Fruit fly (Drosophila melanogaster): ENCODE data around the gene CG12104.

CG12104 gene

dm6 chr3L:1576489-1577106, 25.9 kb downstream of the CG12104 start, which contains the start of gene CG13917 (continued):
- no peak for TF ChIP-seq disco-r (GFP tag; optimal IDR thresholded peaks at IDR 0.05)
- no peak for TF ChIP-seq Sry-β (GFP tag; optimal IDR thresholded peaks at IDR 0.05)
- peak; percentile 77 for TF ChIP-seq CG10267 (tag; optimal IDR thresholded peaks at IDR 0.05)
- peak; percentile 30 for TF ChIP-seq bcd (GFP tag; optimal IDR thresholded peaks at IDR 0.05)
- no peak for TF ChIP-seq CG30431 (GFP tag; optimal IDR thresholded peaks at IDR 0.05)
- no peak for TF ChIP-seq mirr (GFP tag; optimal IDR thresholded peaks at IDR 0.05)
- no peak for TF ChIP-seq Dad (GFP tag; optimal IDR thresholded peaks at IDR 0.05)
- no peak for TF ChIP-seq schlank (tag; optimal IDR thresholded peaks at IDR 0.05)
- no peak for TF ChIP-seq CG9437 (GFP tag; optimal IDR thresholded peaks at IDR 0.05)
- no peak for TF ChIP-seq CG15073 (GFP tag; optimal IDR thresholded peaks at IDR 0.05)
- TF ChIP-seq CG9797 (GFP tag; optimal IDR thresholded peaks at IDR 0.05) = peak; percentile 98
- no peak for TF ChIP-seq Spps (tag; optimal IDR thresholded peaks at IDR 0.05)
- TF ChIP-seq CG7357 (GFP tag; IDR thresholded peaks at IDR 0.05) = no peak
- no peak for TF ChIP-seq Trl (optimal IDR thresholded peaks at IDR 0.05)
- no peak for TF ChIP-seq Trl (GFP tag; optimal IDR thresholded peaks at IDR 0.05)
- no peak for TF ChIP-seq CG6765 (GFP tag; optimal IDR thresholded peaks at IDR 0.05)
- TF ChIP-seq CG8359 (GFP tag; optimal IDR thresholded peaks at IDR 0.05; ENCODE audit: borderline replicate concordance) = peak; percentile 100
- no peak for TF ChIP-seq E2f1 (GFP tag; IDR thresholded peaks at IDR 0.05)
- TF ChIP-seq Hey (tag; optimal IDR thresholded peaks at IDR 0.05) = no peak
- TF ChIP-seq CHES-1-like (GFP tag; optimal IDR thresholded peaks at IDR 0.05) = no peak
- TF ChIP-seq amos (GFP tag; IDR thresholded peaks at IDR 0.05; ENCODE audit: partially characterized antibody) = peak; percentile 46; the same call in 1 of the 2 replicates
- TF ChIP-seq TFAM (GFP tag; optimal IDR thresholded peaks at IDR 0.05) = no peak
- TF ChIP-seq CG4730 (GFP tag; IDR thresholded peaks at IDR 0.05) = no peak
- no peak for TF ChIP-seq CG13123 (GFP tag; optimal IDR thresholded peaks at IDR 0.05)
- no peak for TF ChIP-seq CG3838 (GFP tag; optimal IDR thresholded peaks at IDR 0.05)
- peak; percentile 65 for TF ChIP-seq MBD-R2 (GFP tag; IDR thresholded peaks at IDR 0.05)
- no peak for TF ChIP-seq wdn (GFP tag; IDR thresholded peaks at IDR 0.05)
- no peak for TF ChIP-seq CG32767 (GFP tag; IDR thresholded peaks at IDR 0.05)
- TF ChIP-seq lmd (GFP tag; IDR thresholded peaks at IDR 0.05) = no peak
- TF ChIP-seq Pdp1 (GFP tag; optimal IDR thresholded peaks at IDR 0.05) = peak in 1 of 2 experiments; percentile 40
- no peak for TF ChIP-seq Dip2 (GFP tag; IDR thresholded peaks at IDR 0.05)
- TF ChIP-seq CG1647 (GFP tag; optimal IDR thresholded peaks at IDR 0.05) = no peak
- no peak for TF ChIP-seq Ptx1 (GFP tag; IDR thresholded peaks at IDR 0.05)
- TF ChIP-seq CG9609 (GFP tag; optimal IDR thresholded peaks at IDR 0.05) = no peak
- no peak for TF ChIP-seq CG2202 (tag; optimal IDR thresholded peaks at IDR 0.05)
- no peak for TF ChIP-seq zf30C (GFP tag; optimal IDR thresholded peaks at IDR 0.05)
- no peak for TF ChIP-seq zfh1 (GFP tag; IDR thresholded peaks at IDR 0.05)
- no peak for TF ChIP-seq CG4854 (GFP tag; optimal IDR thresholded peaks at IDR 0.05)
- TF ChIP-seq kah (GFP tag; optimal IDR thresholded peaks at IDR 0.05) = no peak
- no peak for TF ChIP-seq CG18599 (GFP tag; optimal IDR thresholded peaks at IDR 0.05)
- TF ChIP-seq ftz-f1 (GFP tag; optimal IDR thresholded peaks at IDR 0.05) = no peak
- TF ChIP-seq Ets97D (GFP tag; optimal IDR thresholded peaks at IDR 0.05) = peak; percentile 95
- TF ChIP-seq cas (GFP tag; IDR thresholded peaks at IDR 0.05) = 0 out of 2 replicates have a peak, but pooled peaks have one; percentile 21
- no peak for TF ChIP-seq CG30020 (tag; optimal IDR thresholded peaks at IDR 0.05)
- no peak for TF ChIP-seq vnd (GFP tag; IDR thresholded peaks at IDR 0.05; ENCODE audit: partially characterized antibody)
- no peak for TF ChIP-seq CG10979 (tag; optimal IDR thresholded peaks at IDR 0.05)
- TF ChIP-seq ssp (GFP tag; IDR thresholded peaks at IDR 0.05) = no peak
- TF ChIP-seq CG2120 (GFP tag; optimal IDR thresholded peaks at IDR 0.05) = no peak
- TF ChIP-seq B-H1 (GFP tag; IDR thresholded peaks at IDR 0.05) = no peak
- no peak for TF ChIP-seq HLH3B (GFP tag; IDR thresholded peaks at IDR 0.05)
- TF ChIP-seq pfk (GFP tag; optimal IDR thresholded peaks at IDR 0.05) = no peak
- TF ChIP-seq lilli (GFP tag; optimal IDR thresholded peaks at IDR 0.05) = no peak
